Fruit fly (Drosophila melanogaster): ENCODE results near the gene Ugt37A1.

Gene Ugt37A1

dm6 chr2L:20326317-20326716, 47.6 kb downstream of the Ugt37A1 start (continued):
- TF ChIP-seq az2 (GFP tag; optimal IDR thresholded peaks at IDR 0.05) = peak; percentile 67
- peak; percentile 68 for TF ChIP-seq shn (GFP tag; optimal IDR thresholded peaks at IDR 0.05)
- TF ChIP-seq CG3407 (GFP tag; optimal IDR thresholded peaks at IDR 0.05) = peak; percentile 36
- no peak for TF ChIP-seq sens-2 (GFP tag; IDR thresholded peaks at IDR 0.05)
- TF ChIP-seq ro (GFP tag; IDR thresholded peaks at IDR 0.05) = no peak
- TF ChIP-seq zfh1 (GFP tag; IDR thresholded peaks at IDR 0.05) = 0 out of 3 replicates have a peak, but pooled peaks have one; percentile 22
- peak; percentile 75 for TF ChIP-seq gem (tag; optimal IDR thresholded peaks at IDR 0.05)
- peak; percentile 16 for TF ChIP-seq CG16863 (GFP tag; optimal IDR thresholded peaks at IDR 0.05)
- peak; percentile 50; the same call in 1 of the 3 replicates for TF ChIP-seq CG11560 (tag; IDR thresholded peaks at IDR 0.05)
- no peak for TF ChIP-seq lov (optimal IDR thresholded peaks at IDR 0.05)
- peak; percentile 88 for TF ChIP-seq lov (GFP tag; IDR thresholded peaks at IDR 0.05)
- TF ChIP-seq sim (GFP tag; IDR thresholded peaks at IDR 0.05) = no peak
- no peak for TF ChIP-seq sd (tag; optimal IDR thresholded peaks at IDR 0.05)
- TF ChIP-seq ken (GFP tag; IDR thresholded peaks at IDR 0.05) = peak; percentile 57; the same call in 1 of the 3 replicates
- peak; percentile 45 for TF ChIP-seq ewg (GFP tag; optimal IDR thresholded peaks at IDR 0.05)
- peak; percentile 43 for TF ChIP-seq Hr3 (GFP tag; optimal IDR thresholded peaks at IDR 0.05)
- no peak for TF ChIP-seq zf30C (GFP tag; optimal IDR thresholded peaks at IDR 0.05)
- no peak for TF ChIP-seq zfh2 (GFP tag; optimal IDR thresholded peaks at IDR 0.05)
- TF ChIP-seq maf-S (GFP tag; optimal IDR thresholded peaks at IDR 0.05) = no peak
- TF ChIP-seq Doc2 (GFP tag; IDR thresholded peaks at IDR 0.05) = no peak
- peak; percentile 88 for TF ChIP-seq Blimp-1 (GFP tag; optimal IDR thresholded peaks at IDR 0.05)
- peak; percentile 87 for TF ChIP-seq CG17359 (tag; optimal IDR thresholded peaks at IDR 0.05)
- TF ChIP-seq CG12769 (tag; optimal IDR thresholded peaks at IDR 0.05) = no peak
- TF ChIP-seq CG10979 (tag; optimal IDR thresholded peaks at IDR 0.05) = peak; percentile 82
- TF ChIP-seq onecut (GFP tag; IDR thresholded peaks at IDR 0.05) = 0 out of 2 replicates have a peak, but pooled peaks have one; percentile 6
- no peak for TF ChIP-seq Adf1 (GFP tag; IDR thresholded peaks at IDR 0.05)
- peak; percentile 85 for TF ChIP-seq CG11093 (GFP tag; IDR thresholded peaks at IDR 0.05)
- peak; percentile 31; the same call in 1 of the 3 replicates for TF ChIP-seq CG16813 (GFP tag; IDR thresholded peaks at IDR 0.05; ENCODE audit: partially characterized antibody)
- peak; percentile 73 for TF ChIP-seq CG14014 (GFP tag; IDR thresholded peaks at IDR 0.05)
- peak; percentile 60 for TF ChIP-seq Atf6 (GFP tag; IDR thresholded peaks at IDR 0.05)
- TF ChIP-seq Dref (GFP tag; IDR thresholded peaks at IDR 0.05) = no peak
- TF ChIP-seq Chrac-16 (GFP tag; optimal IDR thresholded peaks at IDR 0.05) = peak; percentile 48
- TF ChIP-seq wek (GFP tag; optimal IDR thresholded peaks at IDR 0.05) = no peak
- peak; percentile 63 for TF ChIP-seq CG8388 (GFP tag; optimal IDR thresholded peaks at IDR 0.05)
- TF ChIP-seq CG15479 (GFP tag; optimal IDR thresholded peaks at IDR 0.05) = no peak
- no peak for TF ChIP-seq Opbp (GFP tag; IDR thresholded peaks at IDR 0.05; ENCODE audit: partially characterized antibody)
- TF ChIP-seq Dek (tag; optimal IDR thresholded peaks at IDR 0.05) = peak; percentile 1
- peak; percentile 74 for TF ChIP-seq kay (GFP tag; optimal IDR thresholded peaks at IDR 0.05)
- TF ChIP-seq CG13296 (GFP tag; optimal IDR thresholded peaks at IDR 0.05) = peak; percentile 42
- TF ChIP-seq ems (GFP tag; optimal IDR thresholded peaks at IDR 0.05) = peak; percentile 58
- TF ChIP-seq CG33213 (GFP tag; optimal IDR thresholded peaks at IDR 0.05) = peak; percentile 75
- TF ChIP-seq CG18619 (GFP tag; optimal IDR thresholded peaks at IDR 0.05) = peak; percentile 47
- peak; percentile 60 for TF ChIP-seq HLH3B (GFP tag; IDR thresholded peaks at IDR 0.05)
- TF ChIP-seq Bgb (GFP tag; IDR thresholded peaks at IDR 0.05; ENCODE audit: partially characterized antibody) = no peak
- TF ChIP-seq Asciz (GFP tag; optimal IDR thresholded peaks at IDR 0.05) = peak; percentile 68
- no peak for TF ChIP-seq Dp (GFP tag; optimal IDR thresholded peaks at IDR 0.05)
- TF ChIP-seq dimm (GFP tag; IDR thresholded peaks at IDR 0.05) = 0 out of 2 replicates have a peak, but pooled peaks have one; percentile 30
- TF ChIP-seq CG1647 (GFP tag; optimal IDR thresholded peaks at IDR 0.05) = peak; percentile 75
- TF ChIP-seq da (GFP tag; optimal IDR thresholded peaks at IDR 0.05) = no peak
- peak; percentile 44; the same call in 1 of the 3 replicates for TF ChIP-seq otp (GFP tag; IDR thresholded peaks at IDR 0.05)
- peak; percentile 64 for TF ChIP-seq Max (GFP tag; optimal IDR thresholded peaks at IDR 0.05)

Data from whole organism, embryonic.